Worm (Caenorhabditis elegans) whole organism, late embryonic: ENCODE results near the gene srw-40.

Experiments used
- T23F11.4 ChIP-seq: fragments of 200-800 bp; sonication (Bioruptor generic); optimal IDR thresholded peaks from 2 replicates; lab custom pipeline; 2018; ENCODE audit warnings: mild to moderate bottlenecking, missing genetic modification characterization, missing compliant biosample characterization
- pqm-1 ChIP-seq: sonication (generic microtip); optimal IDR thresholded peaks from 2 replicates; lab custom pipeline; 2016; ENCODE audit warnings: missing genetic modification characterization, missing compliant biosample characterization
- unc-42 ChIP-seq: sonication (generic microtip); optimal IDR thresholded peaks from 2 replicates; lab custom pipeline; 2016; ENCODE audit warnings: missing genotype, missing genetic modification characterization, missing compliant biosample characterization

DNA sequence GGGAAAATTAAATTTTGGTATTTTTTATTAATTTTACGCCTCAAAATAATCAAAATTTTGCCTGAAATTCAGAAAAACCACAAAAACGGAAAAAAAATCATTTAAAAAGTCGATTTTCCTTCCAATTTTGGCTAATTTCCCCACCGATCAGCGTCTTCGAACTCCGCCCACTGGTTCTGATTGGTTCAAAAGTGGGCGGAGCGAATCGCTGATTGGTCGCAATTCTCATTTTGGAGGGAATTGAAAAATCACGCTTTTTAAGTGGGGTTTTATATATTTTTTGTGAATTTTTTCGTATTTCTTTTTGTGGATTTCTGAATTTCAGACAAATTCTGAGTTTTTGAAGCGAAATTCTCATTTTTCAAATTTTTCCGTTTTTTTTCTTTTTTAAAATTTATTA lies 29.0 kb downstream of the srw-40 start:
- TF ChIP-seq pqm-1 (tag; lab: Kevin White, UChicago) (no peak), unc-42 (no peak), T23F11.4 (no peak)
